Fruit fly (Drosophila melanogaster): ENCODE measurements around the gene CG14881.

CG14881 gene

dm6 chr3R:16449187-16449973, 14.7 kb downstream of the CG14881 start:
- TF ChIP-seq kay (GFP tag; ENCODE audit: borderline replicate concordance) (peak; percentile 95), CG12768 (GFP tag; optimal IDR thresholded peaks at IDR 0.05) (peak; percentile 90), pad (GFP tag; optimal IDR thresholded peaks at IDR 0.05) (peak; percentile 98), Clk (GFP tag; optimal IDR thresholded peaks at IDR 0.05) (peak; percentile 91), ovo (GFP tag; optimal IDR thresholded peaks at IDR 0.05) (peak; percentile 41), CG33017 (tag; optimal IDR thresholded peaks at IDR 0.05) (peak; percentile 96), Crg-1 (GFP tag; optimal IDR thresholded peaks at IDR 0.05) (peak; percentile 86), CG14711 (tag; optimal IDR thresholded peaks at IDR 0.05) (peak; percentile 93), cic (GFP tag; optimal IDR thresholded peaks at IDR 0.05) (peak; percentile 66), CG5204 (GFP tag; optimal IDR thresholded peaks at IDR 0.05) (peak; percentile 92), Mnt (GFP tag; optimal IDR thresholded peaks at IDR 0.05) (peak; percentile 74), CG11617 (GFP tag; optimal IDR thresholded peaks at IDR 0.05) (peak; percentile 83), CG7101 (tag; optimal IDR thresholded peaks at IDR 0.05) (peak; percentile 97), CG7045 (GFP tag; optimal IDR thresholded peaks at IDR 0.05) (peak; percentile 92), CG1620 (GFP tag; optimal IDR thresholded peaks at IDR 0.05) (peak; percentile 92), tj (GFP tag; optimal IDR thresholded peaks at IDR 0.05) (no peak), bab1 (GFP tag; optimal IDR thresholded peaks at IDR 0.05) (peak; percentile 94), Hr96 (GFP tag; optimal IDR thresholded peaks at IDR 0.05) (peak; percentile 88), cnc (optimal IDR thresholded peaks at IDR 0.05) (no peak), toe (GFP tag; optimal IDR thresholded peaks at IDR 0.05) (peak; percentile 90)

dm6 chr3R:16452954-16453587, 18.4 kb downstream of the CG14881 start:
- no peak for TF ChIP-seq tj (GFP tag; optimal IDR thresholded peaks at IDR 0.05)
- no peak for TF ChIP-seq bab1 (GFP tag; optimal IDR thresholded peaks at IDR 0.05)
- no peak for TF ChIP-seq CG7101 (tag; optimal IDR thresholded peaks at IDR 0.05)
- no peak for TF ChIP-seq CG33017 (tag; optimal IDR thresholded peaks at IDR 0.05)
- TF ChIP-seq Hr96 (GFP tag; optimal IDR thresholded peaks at IDR 0.05) = no peak
- TF ChIP-seq Clk (GFP tag; optimal IDR thresholded peaks at IDR 0.05) = no peak
- TF ChIP-seq cic (GFP tag; optimal IDR thresholded peaks at IDR 0.05) = peak; percentile 41
- TF ChIP-seq CG5204 (GFP tag; optimal IDR thresholded peaks at IDR 0.05) = no peak
- TF ChIP-seq cnc (optimal IDR thresholded peaks at IDR 0.05) = no peak
- TF ChIP-seq ovo (GFP tag; optimal IDR thresholded peaks at IDR 0.05) = peak; percentile 47
- TF ChIP-seq CG12768 (GFP tag; optimal IDR thresholded peaks at IDR 0.05) = peak; percentile 4
- peak; percentile 52 for TF ChIP-seq pad (GFP tag; optimal IDR thresholded peaks at IDR 0.05)
- peak; percentile 99 for TF ChIP-seq kay (GFP tag; ENCODE audit: borderline replicate concordance)
- peak; percentile 32 for TF ChIP-seq Mnt (GFP tag; optimal IDR thresholded peaks at IDR 0.05)
- TF ChIP-seq CG11617 (GFP tag; optimal IDR thresholded peaks at IDR 0.05) = no peak
- no peak for TF ChIP-seq CG14711 (tag; optimal IDR thresholded peaks at IDR 0.05)
- no peak for TF ChIP-seq CG1620 (GFP tag; optimal IDR thresholded peaks at IDR 0.05)
- no peak for TF ChIP-seq CG7045 (GFP tag; optimal IDR thresholded peaks at IDR 0.05)
- TF ChIP-seq toe (GFP tag; optimal IDR thresholded peaks at IDR 0.05) = no peak
- no peak for TF ChIP-seq Crg-1 (GFP tag; optimal IDR thresholded peaks at IDR 0.05)

dm6 chr3R:16453597-16453996, 18.9 kb downstream of the CG14881 start, which contains the start of gene Pak3:
Gene Pak3 (minus strand): TSS chr3R:16453821.
- TF ChIP-seq cnc (optimal IDR thresholded peaks at IDR 0.05) (no peak), CG14711 (tag; optimal IDR thresholded peaks at IDR 0.05) (peak; percentile 18), kay (GFP tag; ENCODE audit: borderline replicate concordance) (peak; percentile 44), toe (GFP tag; optimal IDR thresholded peaks at IDR 0.05) (no peak), bab1 (GFP tag; optimal IDR thresholded peaks at IDR 0.05) (peak; percentile 66), CG1620 (GFP tag; optimal IDR thresholded peaks at IDR 0.05) (peak; percentile 9), CG7101 (tag; optimal IDR thresholded peaks at IDR 0.05) (peak; percentile 22), CG33017 (tag; optimal IDR thresholded peaks at IDR 0.05) (peak; percentile 9)

- TF ChIP-seq CG11617 (GFP tag; optimal IDR thresholded peaks at IDR 0.05) (no peak), CG7045 (GFP tag; optimal IDR thresholded peaks at IDR 0.05) (no peak), CG7101 (tag; optimal IDR thresholded peaks at IDR 0.05) (no peak), CG1620 (GFP tag; optimal IDR thresholded peaks at IDR 0.05) (no peak), CG14711 (tag; optimal IDR thresholded peaks at IDR 0.05) (no peak), Clk (GFP tag; optimal IDR thresholded peaks at IDR 0.05) (no peak), tj (GFP tag; optimal IDR thresholded peaks at IDR 0.05) (no peak), pad (GFP tag; optimal IDR thresholded peaks at IDR 0.05) (no peak), CG5204 (GFP tag; optimal IDR thresholded peaks at IDR 0.05) (no peak), Mnt (GFP tag; optimal IDR thresholded peaks at IDR 0.05) (no peak), cnc (optimal IDR thresholded peaks at IDR 0.05) (no peak)
Observed at dm6 chr3R:16454192-16454591, 19.5 kb downstream of the CG14881 start, which contains the start of gene CG10405. Gene CG10405 (plus strand): TSS chr3R:16454492.

- TF ChIP-seq cnc (optimal IDR thresholded peaks at IDR 0.05) (no peak), CG1620 (GFP tag; optimal IDR thresholded peaks at IDR 0.05) (no peak), CG14711 (tag; optimal IDR thresholded peaks at IDR 0.05) (no peak), cic (GFP tag; optimal IDR thresholded peaks at IDR 0.05) (no peak), CG7101 (tag; optimal IDR thresholded peaks at IDR 0.05) (no peak), kay (GFP tag; ENCODE audit: borderline replicate concordance) (peak; percentile 42), Mnt (GFP tag; optimal IDR thresholded peaks at IDR 0.05) (no peak)
Observed at dm6 chr3R:16455875-16456274, 21.2 kb downstream of the CG14881 start, which contains the start of gene CG14883. Gene CG14883 (plus strand): TSS chr3R:16456052.
